Fruit fly (Drosophila melanogaster) whole organism, wandering third instar larva: ENCODE data around the gene CG3097.
A peak's percentile ranks its signal among the peaks of the same experiment; 100 is the strongest.

Source experiments
- Abd-B ChIP-seq: fragments of >200 bp; optimal IDR thresholded peaks from 2 replicates; lab custom pipeline; 2017; ENCODE audit warnings: missing biosample characterization, missing genetic modification characterization
- CG32264 ChIP-seq: fragments of 200-800 bp; sonication (Bioruptor generic); optimal IDR thresholded peaks from 2 replicates; lab custom pipeline; 2016; ENCODE audit warnings: missing biosample characterization, missing genetic modification characterization
- CG9705 ChIP-seq: fragments of 200-800 bp; sonication (Bioruptor generic); optimal IDR thresholded peaks from 2 replicates; lab custom pipeline; 2018; ENCODE audit warnings: missing biosample characterization, mild to moderate bottlenecking, missing genetic modification characterization
- CrebA ChIP-seq: fragments of 200-800 bp; sonication (Bioruptor generic); optimal IDR thresholded peaks from 2 replicates; lab custom pipeline; 2016; ENCODE audit warnings: missing biosample characterization, mild to moderate bottlenecking, missing genetic modification characterization, borderline replicate concordance
- Dfd ChIP-seq: fragments of >200 bp; optimal IDR thresholded peaks from 2 replicates; lab custom pipeline; 2017; ENCODE audit warnings: missing biosample characterization, missing genetic modification characterization
- Dif ChIP-seq: fragments of 200-275, 200-300 bp; sonication (Bioruptor generic); optimal IDR thresholded peaks from 2 replicates; lab custom pipeline; 2018; ENCODE audit warnings: missing biosample characterization, missing genetic modification characterization; ENCODE audit not compliant: partially characterized antibody
- GATAd ChIP-seq: sonication (Bioruptor generic); optimal IDR thresholded peaks from 2 replicates; lab custom pipeline; 2016; ENCODE audit warnings: missing biosample characterization, missing genetic modification characterization
- HLH106 ChIP-seq: fragments of 200-800 bp; optimal IDR thresholded peaks from 3 replicates; lab custom pipeline; 2019; ENCODE audit warnings: missing biosample characterization, mild to moderate bottlenecking, missing genetic modification characterization, moderate library complexity
- Hnf4 ChIP-seq: fragments of 200-800 bp; sonication (Bioruptor generic); optimal IDR thresholded peaks from 2 replicates; lab custom pipeline; 2016; ENCODE audit warnings: missing biosample characterization, mild to moderate bottlenecking, missing genetic modification characterization
- Hr78 ChIP-seq: fragments of >200 bp; optimal IDR thresholded peaks from 2 replicates; lab custom pipeline; 2017; ENCODE audit warnings: missing biosample characterization, missing genetic modification characterization
- Hr83 ChIP-seq: fragments of 200-300 bp; sonication (Bioruptor generic); optimal IDR thresholded peaks from 2 replicates; lab custom pipeline; 2016; ENCODE audit warnings: missing biosample characterization, mild to moderate bottlenecking, missing genetic modification characterization, moderate library complexity; ENCODE audit not compliant: poor library complexity, severe bottlenecking
- Jra ChIP-seq: sonication (Bioruptor generic); optimal IDR thresholded peaks from 2 replicates; lab custom pipeline; 2016; ENCODE audit warnings: missing biosample characterization, missing genetic modification characterization
- Mio ChIP-seq: sonication (Bioruptor generic); optimal IDR thresholded peaks from 2 replicates; lab custom pipeline; 2016; ENCODE audit warnings: missing biosample characterization, missing genetic modification characterization
- Myc ChIP-seq: fragments of >200 bp; optimal IDR thresholded peaks from 2 replicates; lab custom pipeline; 2017
- N ChIP-seq: fragments of >200 bp; optimal IDR thresholded peaks from 2 replicates; lab custom pipeline; 2018; ENCODE audit warnings: missing biosample characterization, missing external identifiers, missing genetic modification characterization
- OdsH ChIP-seq: fragments of 200-800 bp; sonication (Bioruptor generic); optimal IDR thresholded peaks from 2 replicates; lab custom pipeline; 2016; ENCODE audit warnings: missing biosample characterization, mild to moderate bottlenecking, missing genetic modification characterization
- Rel ChIP-seq, 2 experiments: fragments of 200-800 bp; sonication (Bioruptor generic) in 1 of 2; optimal IDR thresholded peaks; 2 replicates in 1 of 2; 3 replicates in 1 of 2; lab custom pipeline; 2016 to 2019; ENCODE audit warnings: mild to moderate bottlenecking in 2 of 2, missing biosample characterization in 2 of 2, missing genetic modification characterization in 2 of 2, moderate library complexity in 1 of 2
- Sp1 ChIP-seq: fragments of 200-800 bp; sonication (Bioruptor generic); optimal IDR thresholded peaks from 3 replicates; lab custom pipeline; 2019; ENCODE audit warnings: missing biosample characterization, mild to moderate bottlenecking, missing genetic modification characterization, moderate library complexity
- Vsx2 ChIP-seq: fragments of 200-300, 225-300 bp; sonication (Bioruptor generic); optimal IDR thresholded peaks from 2 replicates; lab custom pipeline; 2018; ENCODE audit warnings: missing biosample characterization, missing genetic modification characterization; ENCODE audit not compliant: partially characterized antibody
- br ChIP-seq: fragments of 200-800 bp; sonication (Bioruptor generic); optimal IDR thresholded peaks from 2 replicates; lab custom pipeline; 2016; ENCODE audit warnings: missing biosample characterization, missing genetic modification characterization
- brk ChIP-seq: fragments of 200-800 bp; sonication (Bioruptor generic); optimal IDR thresholded peaks from 2 replicates; lab custom pipeline; 2016; ENCODE audit warnings: missing biosample characterization, mild to moderate bottlenecking, missing genetic modification characterization
- dl ChIP-seq, 2 experiments: fragments of 175-275, 200-275 bp in 1 of 2; fragments of 200-275 bp in 1 of 2; sonication (Bioruptor generic); optimal IDR thresholded peaks; lab custom pipeline; 2018; ENCODE audit warnings: mild to moderate bottlenecking in 2 of 2, missing biosample characterization in 2 of 2, missing genetic modification characterization in 2 of 2, moderate library complexity in 2 of 2; ENCODE audit not compliant: partially characterized antibody in 2 of 2, insufficient read depth in 1 of 2
- dmrt93B ChIP-seq: fragments of 200-800 bp; sonication (Bioruptor generic); optimal IDR thresholded peaks from 2 replicates; lab custom pipeline; 2018; ENCODE audit warnings: missing biosample characterization, mild to moderate bottlenecking, missing genetic modification characterization
- dsf ChIP-seq: sonication (Bioruptor generic); optimal IDR thresholded peaks from 2 replicates; lab custom pipeline; 2016; ENCODE audit warnings: missing biosample characterization, missing genetic modification characterization, borderline replicate concordance
- ey ChIP-seq: fragments of 200-800 bp; sonication (Bioruptor generic); optimal IDR thresholded peaks from 2 replicates; lab custom pipeline; 2016; ENCODE audit warnings: missing biosample characterization, missing genetic modification characterization
- foxo ChIP-seq, 2 experiments: fragments of 200-800 bp; sonication (Bioruptor generic); optimal IDR thresholded peaks; 2 replicates in 1 of 2; 3 replicates in 1 of 2; lab custom pipeline; 2016 to 2017; ENCODE audit warnings: missing biosample characterization in 2 of 2, missing genetic modification characterization in 2 of 2
- fru ChIP-seq: fragments of 200-800 bp; sonication (Bioruptor generic); optimal IDR thresholded peaks from 3 replicates; lab custom pipeline; 2016; ENCODE audit warnings: missing biosample characterization, mild to moderate bottlenecking, missing genetic modification characterization
- h ChIP-seq: fragments of 200-800 bp; sonication (Bioruptor generic); optimal IDR thresholded peaks from 3 replicates; lab custom pipeline; 2016; ENCODE audit warnings: missing biosample characterization, mild to moderate bottlenecking, missing genetic modification characterization
- jim ChIP-seq: fragments of 175-275, 200-325 bp; sonication (Bioruptor generic); optimal IDR thresholded peaks from 2 replicates; lab custom pipeline; 2016; ENCODE audit warnings: missing biosample characterization, mild to moderate bottlenecking, missing genetic modification characterization
- lola ChIP-seq: fragments of >200 bp; optimal IDR thresholded peaks from 2 replicates; lab custom pipeline; 2017; ENCODE audit warnings: missing biosample characterization, missing genetic modification characterization
- pan ChIP-seq: fragments of >200 bp; optimal IDR thresholded peaks from 2 replicates; lab custom pipeline; 2017
- psq ChIP-seq: fragments of 200-800 bp; sonication (Bioruptor generic); optimal IDR thresholded peaks from 3 replicates; lab custom pipeline; 2017; ENCODE audit warnings: missing biosample characterization, mild to moderate bottlenecking, missing genetic modification characterization, moderate library complexity
- rgr ChIP-seq: fragments of 200-800 bp; sonication (Bioruptor generic); optimal IDR thresholded peaks from 3 replicates; lab custom pipeline; 2016; ENCODE audit warnings: missing biosample characterization, mild to moderate bottlenecking, missing genetic modification characterization
- sage ChIP-seq: fragments of 200-800 bp; sonication (Bioruptor generic); optimal IDR thresholded peaks from 2 replicates; lab custom pipeline; 2016; ENCODE audit warnings: missing biosample characterization, mild to moderate bottlenecking, missing genetic modification characterization
- sv ChIP-seq: fragments of 200-800 bp; sonication (Bioruptor generic); optimal IDR thresholded peaks from 3 replicates; lab custom pipeline; 2016; ENCODE audit warnings: missing biosample characterization, missing genetic modification characterization
- tai ChIP-seq: sonication (Bioruptor generic); optimal IDR thresholded peaks from 2 replicates; lab custom pipeline; 2016; ENCODE audit warnings: missing biosample characterization, missing genetic modification characterization
- woc ChIP-seq: sonication (Bioruptor generic); optimal IDR thresholded peaks from 2 replicates; lab custom pipeline; 2016; ENCODE audit warnings: missing biosample characterization, mild to moderate bottlenecking, missing genetic modification characterization

CG3097 gene

DNA sequence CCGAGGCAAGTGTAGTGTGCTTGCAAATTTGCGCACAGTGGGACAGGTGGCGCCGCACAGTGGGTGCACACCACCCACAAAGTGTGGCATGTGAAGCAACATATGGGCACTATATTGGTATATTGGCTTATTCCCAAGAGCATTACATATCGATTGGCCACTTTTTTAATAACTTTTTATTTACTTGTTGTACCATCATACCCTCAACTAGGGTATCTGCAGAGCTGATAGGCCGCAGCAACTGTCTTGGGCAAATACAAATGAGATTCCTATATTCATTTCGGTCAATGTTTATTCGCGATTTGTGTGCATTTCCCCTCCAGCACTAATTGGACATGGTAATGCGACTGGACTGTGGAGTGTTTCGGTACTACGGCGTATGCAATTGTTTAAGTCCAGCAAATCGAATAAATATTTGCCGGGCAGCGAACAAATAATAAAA is 45.8 kb downstream of the CG3097 start:
- TF ChIP-seq foxo (GFP tag; optimal IDR thresholded peaks at IDR 0.05; lab: Kevin White, UChicago) = peak in 1 of 2 experiments; percentile 76
- peak; percentile 70 for TF ChIP-seq h (GFP tag; lab: Kevin White, UChicago)
- no peak for TF ChIP-seq Sp1 (GFP tag; lab: Kevin White, UChicago)
- peak; percentile 42 for TF ChIP-seq woc (GFP tag; lab: Kevin White, UChicago)
- no peak for TF ChIP-seq pan (lab: Kevin White, UChicago)
- no peak for TF ChIP-seq GATAd (GFP tag; lab: Kevin White, UChicago)
- TF ChIP-seq psq (GFP tag; lab: Kevin White, UChicago) = peak; percentile 27
- peak; percentile 60 for TF ChIP-seq Hnf4 (GFP tag; lab: Kevin White, UChicago)
- TF ChIP-seq dmrt93B (GFP tag; lab: Kevin White, UChicago) = peak; percentile 38
- TF ChIP-seq lola = no peak
- no peak for TF ChIP-seq N (GFP tag; lab: Kevin White, UChicago)
- TF ChIP-seq Abd-B (GFP tag; lab: Kevin White, UChicago) = no peak
- TF ChIP-seq dsf (GFP tag; lab: Kevin White, UChicago) = no peak
- TF ChIP-seq CG9705 (GFP tag; lab: Kevin White, UChicago) = no peak
- TF ChIP-seq Rel (GFP tag; optimal IDR thresholded peaks at IDR 0.05; lab: Kevin White, UChicago) = no peak
- no peak for TF ChIP-seq Rel (tag; optimal IDR thresholded peaks at IDR 0.05; lab: Kevin White, UChicago)
- TF ChIP-seq fru = peak; percentile 70
- TF ChIP-seq ey (GFP tag; lab: Kevin White, UChicago) = peak; percentile 74
- no peak for TF ChIP-seq brk (GFP tag; lab: Kevin White, UChicago)
- no peak for TF ChIP-seq Myc
- no peak for TF ChIP-seq Hr83 (GFP tag; lab: Kevin White, UChicago)
- peak; percentile 57 for TF ChIP-seq br (GFP tag; lab: Kevin White, UChicago)
- TF ChIP-seq Hr78 (GFP tag; lab: Kevin White, UChicago) = no peak
- TF ChIP-seq sv (GFP tag; lab: Kevin White, UChicago) = no peak
- TF ChIP-seq OdsH (GFP tag; lab: Kevin White, UChicago) = peak; percentile 34
- TF ChIP-seq Dfd = no peak
- TF ChIP-seq sage (GFP tag; lab: Kevin White, UChicago) = no peak
- no peak for TF ChIP-seq dl (GFP tag; optimal IDR thresholded peaks at IDR 0.05; lab: Kevin White, UChicago; ENCODE audit: insufficient read depth in 1 of 2, partially characterized antibody in 2 of 2)
- TF ChIP-seq CrebA (GFP tag; lab: Kevin White, UChicago) = no peak
- TF ChIP-seq rgr = peak; percentile 69
- no peak for TF ChIP-seq Mio (GFP tag; lab: Kevin White, UChicago)
- no peak for TF ChIP-seq CG32264 (GFP tag; lab: Kevin White, UChicago)
- no peak for TF ChIP-seq Vsx2

- TF ChIP-seq GATAd (GFP tag; lab: Kevin White, UChicago) (no peak), psq (GFP tag; lab: Kevin White, UChicago) (no peak), OdsH (GFP tag; lab: Kevin White, UChicago) (no peak)
Measured at dm6 chrX:5724151-5724699, 46.4 kb downstream of the CG3097 start.

dm6 chrX:5723577-5723976 is 47.0 kb downstream of the CG3097 start:
- TF ChIP-seq HLH106 (tag; lab: Kevin White, UChicago) (no peak), OdsH (GFP tag; lab: Kevin White, UChicago) (no peak), Rel (GFP tag; optimal IDR thresholded peaks at IDR 0.05; lab: Kevin White, UChicago) (no peak), Rel (tag; optimal IDR thresholded peaks at IDR 0.05; lab: Kevin White, UChicago) (peak; percentile 44), Hr78 (GFP tag; lab: Kevin White, UChicago) (no peak)
- TF ChIP-seq, all 38 proteins: peak for 1

DNA sequence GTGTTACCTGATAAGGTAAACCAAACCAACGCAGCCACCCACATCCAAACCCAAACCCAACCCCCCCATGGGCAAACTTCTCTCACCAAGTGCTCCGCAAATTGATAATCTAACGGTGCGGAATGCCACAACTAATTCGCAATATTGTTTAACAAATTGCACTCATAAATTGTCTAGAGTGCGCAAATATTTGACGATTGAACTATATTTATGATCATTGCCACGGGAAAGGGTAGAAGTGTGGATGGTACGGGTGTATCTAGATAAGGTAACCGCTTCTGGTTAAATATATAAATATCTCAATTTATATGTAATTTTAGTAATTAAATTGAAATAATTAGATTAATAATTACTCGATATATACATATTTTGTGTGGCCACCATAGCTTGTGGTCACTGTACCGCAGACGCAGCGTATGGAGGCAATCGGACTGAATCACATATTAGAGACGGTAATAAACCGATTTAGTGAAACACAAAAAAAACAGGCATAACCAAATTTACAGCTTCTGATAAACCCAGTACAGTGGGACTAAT is 52.0 kb downstream of the CG3097 start:
- TF ChIP-seq tai (no peak), sage (GFP tag; lab: Kevin White, UChicago) (peak; percentile 52), fru (peak; percentile 67), rgr (peak; percentile 84), sv (GFP tag; lab: Kevin White, UChicago) (no peak), Vsx2 (no peak), CG9705 (GFP tag; lab: Kevin White, UChicago) (peak; percentile 59), Jra (GFP tag; lab: Kevin White, UChicago) (no peak), Hnf4 (GFP tag; lab: Kevin White, UChicago) (peak; percentile 55), woc (GFP tag; lab: Kevin White, UChicago) (no peak), Dfd (no peak), GATAd (GFP tag; lab: Kevin White, UChicago) (no peak), h (GFP tag; lab: Kevin White, UChicago) (peak; percentile 70), Rel (GFP tag; optimal IDR thresholded peaks at IDR 0.05; lab: Kevin White, UChicago) (no peak), Rel (tag; optimal IDR thresholded peaks at IDR 0.05; lab: Kevin White, UChicago) (peak; percentile 67), Dif (GFP tag; lab: Kevin White, UChicago) (no peak), dmrt93B (GFP tag; lab: Kevin White, UChicago) (peak; percentile 42), brk (GFP tag; lab: Kevin White, UChicago) (peak; percentile 45), jim (GFP tag; lab: Kevin White, UChicago) (no peak), pan (lab: Kevin White, UChicago) (no peak), OdsH (GFP tag; lab: Kevin White, UChicago) (peak; percentile 72), ey (GFP tag; lab: Kevin White, UChicago) (peak; percentile 46), Abd-B (GFP tag; lab: Kevin White, UChicago) (no peak), Myc (no peak), Hr78 (GFP tag; lab: Kevin White, UChicago) (no peak), HLH106 (tag; lab: Kevin White, UChicago) (peak; percentile 84), CG32264 (GFP tag; lab: Kevin White, UChicago) (no peak), Hr83 (GFP tag; lab: Kevin White, UChicago) (no peak), foxo (GFP tag; optimal IDR thresholded peaks at IDR 0.05; lab: Kevin White, UChicago) (peak in 1 of 2 experiments; percentile 83), Mio (GFP tag; lab: Kevin White, UChicago) (no peak)
